Worm (Caenorhabditis elegans): ENCODE measurements around the gene M28.10.
A peak's percentile ranks its signal among the peaks of the same experiment; 100 is the strongest.

M28.10 gene

ce11 chrII:10652112-10652511, 4.8 kb downstream of the M28.10 start, which contains the start of gene nphp-1:
nphp-1 (minus strand) TSS chrII:10652256.
- no peak for TF ChIP-seq ama-1 (optimal IDR thresholded peaks at IDR 0.05)
- no peak for TF ChIP-seq ama-1 (GFP tag; optimal IDR thresholded peaks at IDR 0.05)
- 0 out of 2 replicates have a peak, but pooled peaks have one; percentile 22 for TF ChIP-seq ztf-25 (GFP tag; IDR thresholded peaks at IDR 0.05)
- no peak for TF ChIP-seq dox-1 (GFP tag; IDR thresholded peaks at IDR 0.05)
- peak; percentile 50 for TF ChIP-seq zfh-2 (GFP tag; conservative IDR thresholded peaks at IDR 0.05)
- TF ChIP-seq B0336.3 (GFP tag; IDR thresholded peaks at IDR 0.05), result peak; percentile 38; the same call in 1 of the 2 replicates
- TF ChIP-seq ceh-91 (GFP tag; IDR thresholded peaks at IDR 0.05), result 0 out of 2 replicates have a peak, but pooled peaks have one; percentile 23
- TF ChIP-seq let-526 (GFP tag; IDR thresholded peaks at IDR 0.05), result no peak
- TF ChIP-seq attf-3 (GFP tag; conservative IDR thresholded peaks at IDR 0.05), result no peak
- TF ChIP-seq lsy-27 (tag; optimal IDR thresholded peaks at IDR 0.05; ENCODE audit: borderline replicate concordance, insufficient read depth), result no peak
- no peak for TF ChIP-seq ztf-26 (tag; optimal IDR thresholded peaks at IDR 0.05)
- TF ChIP-seq hlh-12 (tag; optimal IDR thresholded peaks at IDR 0.05), result no peak

ce11 chrII:10653559-10653958, 6.2 kb downstream of the M28.10 start:
- TF ChIP-seq hrde-1 (tag; optimal IDR thresholded peaks at IDR 0.05; ENCODE audit: borderline replicate concordance) (no peak), mel-28 (tag; optimal IDR thresholded peaks at IDR 0.05; ENCODE audit: borderline replicate concordance) (no peak), nhr-80 (tag; optimal IDR thresholded peaks at IDR 0.05) (peak; percentile 72)

DNA sequence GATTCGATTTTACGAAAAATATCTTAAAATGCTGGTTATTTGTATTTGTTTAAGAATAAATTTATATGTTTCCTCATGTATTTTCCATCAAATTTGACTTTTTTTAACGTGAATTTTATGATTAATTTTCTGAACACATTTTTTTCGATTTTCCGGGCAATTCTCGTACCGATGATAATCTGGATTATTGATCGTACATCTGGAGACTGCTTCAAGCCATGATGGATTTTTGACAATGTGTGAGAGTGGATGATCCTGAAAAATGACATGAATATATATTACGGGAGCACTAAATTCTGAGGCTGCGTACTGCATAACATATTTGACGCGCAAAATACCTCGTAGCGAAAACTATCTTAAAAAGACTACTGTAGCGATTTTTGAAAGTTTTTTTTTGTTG, 7.1 kb downstream of the M28.10 start:
- TF ChIP-seq B0261.1 (tag; optimal IDR thresholded peaks at IDR 0.05), result no peak
- TF ChIP-seq ceh-79 (tag; optimal IDR thresholded peaks at IDR 0.05), result no peak
- TF ChIP-seq F10E7.11 (tag; optimal IDR thresholded peaks at IDR 0.05), result no peak
- TF ChIP-seq attf-5 (GFP tag; optimal IDR thresholded peaks at IDR 0.05), result no peak

- TF ChIP-seq ccch-3 (GFP tag; optimal IDR thresholded peaks at IDR 0.05) (no peak), nhr-80 (tag; optimal IDR thresholded peaks at IDR 0.05) (peak; percentile 42), mes-4 (tag; optimal IDR thresholded peaks at IDR 0.05) (no peak), F22D6.2 (tag; optimal IDR thresholded peaks at IDR 0.05) (no peak), ZK185.1 (tag; optimal IDR thresholded peaks at IDR 0.05; ENCODE audit: poor library complexity, severe bottlenecking) (no peak), lsy-27 (tag; optimal IDR thresholded peaks at IDR 0.05; ENCODE audit: borderline replicate concordance, insufficient read depth) (no peak), pbrm-1 (GFP tag; IDR thresholded peaks at IDR 0.05) (no peak)
Observed at ce11 chrII:10656395-10656794, 9.1 kb downstream of the M28.10 start.

DNA sequence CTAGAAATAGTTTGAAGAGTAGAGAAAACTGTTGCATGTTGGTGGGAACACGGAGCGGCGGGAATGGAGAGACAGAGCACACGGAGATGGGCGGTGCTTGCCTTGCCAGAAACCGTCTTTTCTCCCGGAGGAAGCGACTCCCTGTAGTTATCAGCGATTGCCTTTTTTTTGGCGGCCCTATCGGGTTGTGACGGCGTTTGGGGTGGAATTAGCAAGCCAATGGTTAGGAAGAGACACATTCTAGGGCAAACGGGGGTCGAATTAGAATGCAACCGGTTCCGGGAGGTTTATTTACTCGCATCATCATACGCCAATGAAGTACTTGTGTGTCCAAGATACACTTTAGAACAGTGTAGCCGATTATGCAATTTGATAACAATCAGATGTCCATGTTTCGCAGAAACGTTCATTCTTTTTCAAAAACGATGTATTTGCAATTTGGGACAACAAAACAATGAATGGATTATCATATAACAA, 10.4 kb downstream of the M28.10 start, which contains the start of gene lact-3:
Gene lact-3 (minus strand): TSS at position 51 of the 477 bp plus-strand sequence.
- TF ChIP-seq madf-8 (GFP tag; conservative IDR thresholded peaks at IDR 0.05) (no peak; the same call in 1 of the 2 replicates), F57A8.1 (GFP tag; optimal IDR thresholded peaks at IDR 0.05) (no peak), D2030.7 (GFP tag; IDR thresholded peaks at IDR 0.05) (no peak), madf-3 (GFP tag; IDR thresholded peaks at IDR 0.05) (peak; percentile 80; the same call in 1 of the 2 replicates), let-607 (tag; optimal IDR thresholded peaks at IDR 0.05) (no peak), ekl-4 (GFP tag; IDR thresholded peaks at IDR 0.05) (peak; percentile 71), rcor-1 (GFP tag; IDR thresholded peaks at IDR 0.05) (0 out of 2 replicates have a peak, but pooled peaks have one; percentile 13), lin-54 (GFP tag; optimal IDR thresholded peaks at IDR 0.05) (peak; percentile 52), B0261.1 (tag; optimal IDR thresholded peaks at IDR 0.05) (no peak), K12H6.12 (tag; optimal IDR thresholded peaks at IDR 0.05) (no peak), dpff-1 (tag; optimal IDR thresholded peaks at IDR 0.05) (no peak), fkh-3 (tag; optimal IDR thresholded peaks at IDR 0.05) (no peak), efl-1 (GFP tag; optimal IDR thresholded peaks at IDR 0.05) (no peak), B0336.3 (GFP tag; IDR thresholded peaks at IDR 0.05) (peak; percentile 90), cebp-1 (GFP tag; IDR thresholded peaks at IDR 0.05) (no peak), cebp-1 (tag; optimal IDR thresholded peaks at IDR 0.05) (peak; percentile 38), snpc-4 (GFP tag; optimal IDR thresholded peaks at IDR 0.05) (no peak), snpc-4 (tag; optimal IDR thresholded peaks at IDR 0.05) (no peak), ztf-3 (GFP tag; optimal IDR thresholded peaks at IDR 0.05) (no peak), ceh-91 (GFP tag; IDR thresholded peaks at IDR 0.05) (0 out of 2 replicates have a peak, but pooled peaks have one; percentile 16), attf-6 (GFP tag; IDR thresholded peaks at IDR 0.05) (0 out of 2 replicates have a peak, but pooled peaks have one; percentile 29), nhr-120 (GFP tag; IDR thresholded peaks at IDR 0.05) (no peak)
